Worm (Caenorhabditis elegans) whole organism, early embryonic: Measurements from ENCODE around the gene lin-9.

Source experiments
- F13C5.2 ChIP-seq: sonication (generic microtip); optimal IDR thresholded peaks from 2 replicates; lab custom pipeline; 2017; ENCODE audit warnings: mild to moderate bottlenecking, missing genetic modification characterization, inconsistent platforms, missing compliant biosample characterization
- aly-1 ChIP-seq: sonication (generic microtip); optimal IDR thresholded peaks from 2 replicates; lab custom pipeline; 2016; ENCODE audit warnings: missing genetic modification characterization, missing compliant biosample characterization
- ama-1 ChIP-seq: fragments of 150-350 bp; optimal IDR thresholded peaks from 2 replicates; lab custom pipeline; 2014
- ceh-13 ChIP-seq: fragments of 200-800 bp; sonication (Bioruptor generic); optimal IDR thresholded peaks from 2 replicates; lab custom pipeline; 2018; ENCODE audit warnings: mild to moderate bottlenecking, missing genetic modification characterization, missing compliant biosample characterization
- ceh-36 ChIP-seq: sonication (generic microtip); optimal IDR thresholded peaks from 2 replicates; lab custom pipeline; 2016; ENCODE audit warnings: missing genetic modification characterization, inconsistent platforms, missing compliant biosample characterization
- ets-7 ChIP-seq: sonication (generic microtip); optimal IDR thresholded peaks from 2 replicates; lab custom pipeline; 2016; ENCODE audit warnings: missing genotype, missing genetic modification characterization, missing compliant biosample characterization
- flt-1 ChIP-seq: fragments of 200-800 bp; sonication (Bioruptor generic); IDR thresholded peaks from 2 replicates; pipeline ENCODE4 v1.3.6; 2022; ENCODE audit warnings: missing genetic modification characterization, missing compliant biosample characterization
- hmbx-1 ChIP-seq: sonication (generic microtip); optimal IDR thresholded peaks from 2 replicates; lab custom pipeline; 2016; ENCODE audit warnings: mild to moderate bottlenecking, missing genetic modification characterization, missing compliant biosample characterization
- scrt-1 ChIP-seq: fragments of 200-800 bp; sonication (Bioruptor generic); IDR thresholded peaks from 2 replicates; pipeline ENCODE4 v1.3.6; 2022; ENCODE audit warnings: missing genetic modification characterization, missing compliant biosample characterization
- sea-1 ChIP-seq: fragments of 200-800 bp; sonication (Bioruptor generic); conservative IDR thresholded peaks from 2 replicates; pipeline ENCODE4 v1.3.6; 2022; ENCODE audit warnings: missing genetic modification characterization, missing compliant biosample characterization
- tbx-11 ChIP-seq: fragments of 200-800 bp; sonication (Bioruptor generic); IDR thresholded peaks from 2 replicates; pipeline ENCODE4 v1.3.6; 2022; ENCODE audit warnings: missing genetic modification characterization, missing compliant biosample characterization
- tbx-37 ChIP-seq: fragments of 200-800 bp; sonication (Bioruptor generic); conservative IDR thresholded peaks from 2 replicates; pipeline ENCODE4 v1.3.6; 2022; ENCODE audit warnings: missing genetic modification reagents, missing genetic modification characterization, missing compliant biosample characterization
- tra-4 ChIP-seq: sonication (generic microtip); optimal IDR thresholded peaks from 2 replicates; lab custom pipeline; 2017; ENCODE audit warnings: missing genetic modification characterization, missing compliant biosample characterization

ce11 chrIII:8858482-8858881, 45.4 kb downstream of the lin-9 start:
- TF ChIP-seq aly-1 (tag; lab: Kevin White, UChicago) (no peak), ets-7 (tag; lab: Kevin White, UChicago) (no peak), tbx-11 (GFP tag; lab: Robert Waterston, UW) (no peak), F13C5.2 (tag; lab: Kevin White, UChicago) (no peak), tbx-37 (GFP tag; lab: Robert Waterston, UW) (no peak), flt-1 (GFP tag; lab: Robert Waterston, UW) (no peak), sea-1 (no peak), ama-1 (lab: Kevin White, UChicago) (no peak), scrt-1 (no peak), hmbx-1 (tag; lab: Kevin White, UChicago) (no peak), ceh-13 (GFP tag; lab: Kevin White, UChicago) (no peak), ceh-36 (tag; lab: Kevin White, UChicago) (no peak), tra-4 (tag; lab: Kevin White, UChicago) (no peak)
